Worm (Caenorhabditis elegans) whole organism, L3 larva: ENCODE data around the gene rnh-1.0.

Experiments used
- R02D3.7 ChIP-seq: fragments of 150-350 bp; optimal IDR thresholded peaks from 2 replicates; lab custom pipeline; 2014; ENCODE audit warnings: missing biosample characterization, missing genetic modification characterization
- ZK546.5 ChIP-seq: sonication (generic microtip); optimal IDR thresholded peaks from 2 replicates; lab custom pipeline; 2017; ENCODE audit warnings: missing biosample characterization, missing genetic modification characterization
- ceh-16 ChIP-seq: sonication (generic microtip); optimal IDR thresholded peaks from 2 replicates; lab custom pipeline; 2017; ENCODE audit warnings: missing biosample characterization, missing genetic modification characterization
- ceh-28 ChIP-seq: fragments of 150-350 bp; optimal IDR thresholded peaks from 2 replicates; lab custom pipeline; 2014; ENCODE audit warnings: missing biosample characterization, missing genetic modification reagents, missing genetic modification characterization
- ceh-82 ChIP-seq: fragments of 150-350 bp; optimal IDR thresholded peaks from 2 replicates; lab custom pipeline; 2014; ENCODE audit warnings: missing biosample characterization, missing genetic modification characterization
- ceh-9 ChIP-seq: sonication (generic microtip); optimal IDR thresholded peaks from 2 replicates; lab custom pipeline; 2018; ENCODE audit warnings: missing biosample characterization, missing genetic modification characterization
- daf-12 ChIP-seq: fragments of 150-350 bp; optimal IDR thresholded peaks from 2 replicates; lab custom pipeline; 2014; ENCODE audit warnings: missing biosample characterization, missing genetic modification reagents, missing genetic modification characterization
- egl-27 ChIP-seq: sonication (generic microtip); optimal IDR thresholded peaks from 4 replicates; lab custom pipeline; 2017; ENCODE audit warnings: missing biosample characterization, missing genetic modification reagents, missing genetic modification characterization
- egl-5 ChIP-seq: fragments of 150-350 bp; optimal IDR thresholded peaks from 2 replicates; lab custom pipeline; 2017; ENCODE audit warnings: missing biosample characterization, missing genetic modification reagents, missing genetic modification characterization, inconsistent platforms
- elt-1 ChIP-seq: fragments of 150-350 bp; optimal IDR thresholded peaks from 2 replicates; lab custom pipeline; 2014; ENCODE audit warnings: missing biosample characterization, missing genetic modification characterization
- elt-3 ChIP-seq, 3 experiments: fragments of 150-350 bp in 1 of 3; sonication (generic microtip) in 2 of 3; optimal IDR thresholded peaks; 2 replicates in 2 of 3; 4 replicates in 1 of 3; lab custom pipeline; 2014 to 2017; ENCODE audit warnings: missing biosample characterization in 3 of 3, missing genetic modification characterization in 3 of 3
- fkh-2 ChIP-seq: fragments of 150-350 bp; optimal IDR thresholded peaks from 2 replicates; lab custom pipeline; 2014; ENCODE audit warnings: missing biosample characterization, missing genetic modification reagents, missing genetic modification characterization
- fos-1 ChIP-seq: fragments of 150-350 bp; optimal IDR thresholded peaks from 2 replicates; lab custom pipeline; 2014; ENCODE audit warnings: missing biosample characterization, missing genetic modification characterization
- hmg-11 ChIP-seq: sonication (generic microtip); optimal IDR thresholded peaks from 2 replicates; lab custom pipeline; 2016; ENCODE audit warnings: missing genetic modification characterization, missing compliant biosample characterization
- lin-15B ChIP-seq: fragments of 150-350 bp; optimal IDR thresholded peaks from 2 replicates; lab custom pipeline; 2014; ENCODE audit warnings: missing biosample characterization, missing genetic modification characterization
- lsy-12 ChIP-seq: sonication (generic microtip); optimal IDR thresholded peaks from 2 replicates; lab custom pipeline; 2016; ENCODE audit warnings: mild to moderate bottlenecking, missing genetic modification characterization, missing compliant biosample characterization
- mdl-1 ChIP-seq: fragments of 150-350 bp; optimal IDR thresholded peaks from 2 replicates; lab custom pipeline; 2014; ENCODE audit warnings: missing biosample characterization, missing genetic modification characterization
- mml-1 ChIP-seq: fragments of 150-350 bp; sonication (generic microtip); optimal IDR thresholded peaks from 3 replicates; lab custom pipeline; 2014; ENCODE audit warnings: missing biosample characterization, missing genetic modification characterization
- nfya-1 ChIP-seq: sonication (generic microtip); optimal IDR thresholded peaks from 2 replicates; lab custom pipeline; 2017; ENCODE audit warnings: missing genetic modification characterization, mild to moderate bottlenecking, missing compliant biosample characterization, antibody characterized with exemption, moderate library complexity; ENCODE audit not compliant: insufficient read depth
- nhr-11 ChIP-seq: fragments of 150-350 bp; optimal IDR thresholded peaks from 2 replicates; lab custom pipeline; 2014; ENCODE audit warnings: missing biosample characterization, missing genetic modification characterization
- nhr-12 ChIP-seq: fragments of 150-350 bp; optimal IDR thresholded peaks from 2 replicates; lab custom pipeline; 2014; ENCODE audit warnings: missing biosample characterization, missing genetic modification characterization
- nhr-23 ChIP-seq: fragments of 150-350 bp; optimal IDR thresholded peaks from 2 replicates; lab custom pipeline; 2014; ENCODE audit warnings: missing biosample characterization, missing genetic modification reagents, missing genetic modification characterization
- nhr-237 ChIP-seq: fragments of 150-350 bp; optimal IDR thresholded peaks from 2 replicates; lab custom pipeline; 2014; ENCODE audit warnings: missing biosample characterization, missing genetic modification characterization
- nhr-25 ChIP-seq: sonication (generic microtip); optimal IDR thresholded peaks from 2 replicates; lab custom pipeline; 2017; ENCODE audit warnings: missing biosample characterization, missing genetic modification characterization
- nhr-28 ChIP-seq: fragments of 150-350 bp; optimal IDR thresholded peaks from 2 replicates; lab custom pipeline; 2014; ENCODE audit warnings: missing biosample characterization, missing genetic modification characterization
- nhr-76 ChIP-seq: fragments of 150-350 bp; sonication (generic microtip); optimal IDR thresholded peaks from 5 replicates; lab custom pipeline; 2014; ENCODE audit warnings: missing biosample characterization, missing genetic modification characterization
- nhr-77 ChIP-seq: fragments of 150-350 bp; optimal IDR thresholded peaks from 2 replicates; lab custom pipeline; 2014; ENCODE audit warnings: missing biosample characterization, missing genetic modification characterization
- pha-4 ChIP-seq: fragments of 150-350 bp; optimal IDR thresholded peaks from 2 replicates; lab custom pipeline; 2014; ENCODE audit warnings: missing biosample characterization, missing genetic modification reagents, missing genetic modification characterization
- pqm-1 ChIP-seq: fragments of 150-350 bp; optimal IDR thresholded peaks from 2 replicates; lab custom pipeline; 2017; ENCODE audit warnings: missing biosample characterization, missing genetic modification characterization, inconsistent platforms
- tbx-2 ChIP-seq: sonication (generic microtip); optimal IDR thresholded peaks from 2 replicates; lab custom pipeline; 2016; ENCODE audit warnings: mild to moderate bottlenecking, missing genetic modification characterization, missing compliant biosample characterization
- unc-39 ChIP-seq: sonication (generic microtip); optimal IDR thresholded peaks from 4 replicates; lab custom pipeline; 2017; ENCODE audit warnings: missing biosample characterization, missing genetic modification characterization
- zag-1 ChIP-seq: fragments of 150-350 bp; optimal IDR thresholded peaks from 2 replicates; lab custom pipeline; 2014; ENCODE audit warnings: missing biosample characterization, missing genetic modification characterization
- ztf-11 ChIP-seq: fragments of 150-350 bp; optimal IDR thresholded peaks from 2 replicates; lab custom pipeline; 2014; ENCODE audit warnings: missing biosample characterization, missing genetic modification characterization
- ztf-4 ChIP-seq: fragments of 150-350 bp; optimal IDR thresholded peaks from 2 replicates; lab custom pipeline; 2014; ENCODE audit warnings: missing biosample characterization, missing genetic modification characterization

Gene rnh-1.0

ce11 chrII:4981682-4982404, 13.3 kb upstream of the rnh-1.0 start:
- peak; percentile 22 for TF ChIP-seq nhr-25
- peak; percentile 83 for TF ChIP-seq elt-1 (tag; lab: Kevin White, UChicago)
- no peak for TF ChIP-seq nhr-12 (tag; lab: Kevin White, UChicago)

ce11 chrII:4984151-4984550, 11.0 kb upstream of the rnh-1.0 start:
- no peak for TF ChIP-seq nhr-237 (tag; lab: Kevin White, UChicago)
- no peak for TF ChIP-seq mml-1
- TF ChIP-seq pqm-1 (tag; lab: Kevin White, UChicago): no peak
- TF ChIP-seq nhr-76: no peak
- no peak for TF ChIP-seq nhr-23 (tag; lab: Kevin White, UChicago)
- TF ChIP-seq ZK546.5 (tag; lab: Kevin White, UChicago): no peak
- TF ChIP-seq fkh-2 (tag; lab: Kevin White, UChicago): no peak
- no peak for TF ChIP-seq nhr-11 (tag; lab: Kevin White, UChicago)
- TF ChIP-seq hmg-11 (tag; lab: Kevin White, UChicago): no peak
- no peak for TF ChIP-seq zag-1 (tag; lab: Kevin White, UChicago)
- TF ChIP-seq ztf-4 (tag; lab: Kevin White, UChicago): no peak
- no peak for TF ChIP-seq pha-4 (tag; lab: Kevin White, UChicago)
- no peak for TF ChIP-seq lin-15B (tag; lab: Kevin White, UChicago)
- TF ChIP-seq, all 47 proteins: peak for 0

- no peak for TF ChIP-seq unc-39 (tag; lab: Kevin White, UChicago)
- TF ChIP-seq nhr-28 (tag; lab: Kevin White, UChicago): no peak
- TF ChIP-seq ceh-9 (tag; lab: Kevin White, UChicago): no peak
- TF ChIP-seq nhr-23 (tag; lab: Kevin White, UChicago): peak; percentile 74
- TF ChIP-seq elt-1 (tag; lab: Kevin White, UChicago): peak; percentile 65
- no peak for TF ChIP-seq tbx-2 (tag; lab: Kevin White, UChicago)
- TF ChIP-seq mml-1: no peak
Observed at ce11 chrII:4985961-4986503, 9.1 kb upstream of the rnh-1.0 start.

ce11 chrII:4986664-4987063, 8.5 kb upstream of the rnh-1.0 start:
- TF ChIP-seq lsy-12 (no peak), ceh-16 (no peak), egl-27 (tag; lab: Kevin White, UChicago) (no peak), elt-1 (tag; lab: Kevin White, UChicago) (no peak), nhr-77 (tag; lab: Kevin White, UChicago) (no peak), ceh-82 (tag; lab: Kevin White, UChicago) (no peak), nhr-237 (tag; lab: Kevin White, UChicago) (no peak), ZK546.5 (tag; lab: Kevin White, UChicago) (no peak), ztf-11 (no peak), zag-1 (tag; lab: Kevin White, UChicago) (no peak), mdl-1 (no peak), fos-1 (tag; lab: Kevin White, UChicago) (no peak), ceh-9 (tag; lab: Kevin White, UChicago) (no peak)

- TF ChIP-seq nhr-25 (no peak), nhr-76 (no peak), nhr-237 (tag; lab: Kevin White, UChicago) (no peak), ceh-28 (tag; lab: Kevin White, UChicago) (no peak), daf-12 (no peak), nfya-1 (tag; lab: Kevin White, UChicago) (no peak), nhr-77 (tag; lab: Kevin White, UChicago) (no peak), R02D3.7 (no peak), egl-5 (tag; lab: Kevin White, UChicago) (no peak), fkh-2 (tag; lab: Kevin White, UChicago) (no peak), pqm-1 (tag; lab: Kevin White, UChicago) (no peak), pha-4 (tag; lab: Kevin White, UChicago) (no peak), elt-3 (tag; optimal IDR thresholded peaks at IDR 0.05; lab: Kevin White, UChicago) (no peak), elt-1 (tag; lab: Kevin White, UChicago) (no peak)
Observed at ce11 chrII:4987257-4987656, 7.9 kb upstream of the rnh-1.0 start.
